Worm (Caenorhabditis elegans): ENCODE data around the gene fbxc-45.

Gene fbxc-45

ce11 chrIV:2914545-2914944 is 7.5 kb downstream of the fbxc-45 start (continued):
- TF ChIP-seq bed-1 (GFP tag; IDR thresholded peaks at IDR 0.05) (no peak), Y79H2A.3 (GFP tag; conservative IDR thresholded peaks at IDR 0.05) (no peak), lag-1 (GFP tag; IDR thresholded peaks at IDR 0.05) (no peak), ceh-58 (GFP tag; IDR thresholded peaks at IDR 0.05) (no peak), K11D2.4 (GFP tag; IDR thresholded peaks at IDR 0.05) (no peak), nfya-1 (tag; optimal IDR thresholded peaks at IDR 0.05; ENCODE audit: borderline replicate concordance, insufficient read depth) (no peak), ceh-100 (GFP tag; IDR thresholded peaks at IDR 0.05) (no peak), F23B12.7 (tag; optimal IDR thresholded peaks at IDR 0.05; ENCODE audit: insufficient read depth) (no peak), mcd-1 (GFP tag; IDR thresholded peaks at IDR 0.05) (peak; percentile 50; the same call in 1 of the 2 replicates), akir-1 (GFP tag; optimal IDR thresholded peaks at IDR 0.05) (no peak), mel-28 (tag; optimal IDR thresholded peaks at IDR 0.05; ENCODE audit: borderline replicate concordance) (no peak), tbx-9 (tag; optimal IDR thresholded peaks at IDR 0.05; ENCODE audit: borderline replicate concordance) (no peak), ztf-6 (GFP tag; IDR thresholded peaks at IDR 0.05) (no peak), B0261.1 (tag; optimal IDR thresholded peaks at IDR 0.05) (no peak), ceh-27 (GFP tag; optimal IDR thresholded peaks at IDR 0.05) (no peak), him-1 (tag; optimal IDR thresholded peaks at IDR 0.05) (no peak), snpc-1.3 (tag; optimal IDR thresholded peaks at IDR 0.05; ENCODE audit: insufficient read depth) (no peak), Y95B8A.8 (GFP tag; IDR thresholded peaks at IDR 0.05) (no peak), F33H1.4 (GFP tag; IDR thresholded peaks at IDR 0.05) (peak; percentile 58), nfyb-1 (GFP tag; IDR thresholded peaks at IDR 0.05) (no peak), nhr-90 (tag; optimal IDR thresholded peaks at IDR 0.05) (no peak), lin-35 (GFP tag; optimal IDR thresholded peaks at IDR 0.05) (no peak), egl-44 (GFP tag; IDR thresholded peaks at IDR 0.05) (no peak), attf-3 (GFP tag; conservative IDR thresholded peaks at IDR 0.05) (no peak), T26A5.8 (tag; optimal IDR thresholded peaks at IDR 0.05) (no peak), ets-4 (GFP tag; optimal IDR thresholded peaks at IDR 0.05) (no peak), hlh-26 (GFP tag; conservative IDR thresholded peaks at IDR 0.05) (no peak), attf-5 (GFP tag; optimal IDR thresholded peaks at IDR 0.05) (no peak), B0336.3 (GFP tag; IDR thresholded peaks at IDR 0.05) (no peak), Y53G8AR.9 (GFP tag; conservative IDR thresholded peaks at IDR 0.05) (no peak), ceh-91 (GFP tag; IDR thresholded peaks at IDR 0.05) (peak; percentile 53; the same call in 1 of the 2 replicates), sea-2 (GFP tag; IDR thresholded peaks at IDR 0.05) (no peak), lin-26 (GFP tag; IDR thresholded peaks at IDR 0.05) (no peak), egl-18 (GFP tag; IDR thresholded peaks at IDR 0.05) (no peak), tbp1 (GFP tag; optimal IDR thresholded peaks at IDR 0.05) (no peak), attf-6 (GFP tag; IDR thresholded peaks at IDR 0.05) (no peak), hmg-1.2 (GFP tag; IDR thresholded peaks at IDR 0.05) (peak; percentile 40; the same call in 1 of the 2 replicates), fkh-3 (tag; optimal IDR thresholded peaks at IDR 0.05) (no peak), hmg-20 (GFP tag; IDR thresholded peaks at IDR 0.05) (no peak), ztf-18 (tag; optimal IDR thresholded peaks at IDR 0.05) (peak; percentile 19), F22D6.2 (tag; optimal IDR thresholded peaks at IDR 0.05) (no peak), D2030.7 (GFP tag; IDR thresholded peaks at IDR 0.05) (peak; percentile 25; the same call in 1 of the 2 replicates), let-526 (GFP tag; IDR thresholded peaks at IDR 0.05) (no peak), ztf-3 (GFP tag; optimal IDR thresholded peaks at IDR 0.05) (no peak), sptf-2 (GFP tag; optimal IDR thresholded peaks at IDR 0.05) (no peak), lsl-1 (GFP tag; optimal IDR thresholded peaks at IDR 0.05) (peak; percentile 83), Y53F4B.3 (GFP tag; IDR thresholded peaks at IDR 0.05) (no peak), somi-1 (GFP tag; optimal IDR thresholded peaks at IDR 0.05) (no peak), hsf-1 (GFP tag; IDR thresholded peaks at IDR 0.05) (peak; percentile 67; the same call in 1 of the 2 replicates)
